Worm (Caenorhabditis elegans) whole organism, L4 larva: ENCODE results near the gene swt-5.

ENCODE experiments used
- D1046.2 ChIP-seq: fragments of 200-800 bp; sonication (Bioruptor generic); IDR thresholded peaks from 2 replicates; pipeline ENCODE4 v1.3.6; 2022; ENCODE audit warnings: missing genetic modification characterization, missing compliant biosample characterization
- F37D6.2 ChIP-seq: sonication (generic microtip); optimal IDR thresholded peaks from 2 replicates; lab custom pipeline; 2016; ENCODE audit warnings: mild to moderate bottlenecking, missing genetic modification characterization, missing compliant biosample characterization
- F44E2.7 ChIP-seq: fragments of 200-800 bp; sonication (Bioruptor generic); IDR thresholded peaks from 2 replicates; pipeline ENCODE4 v2.1.2; 2022; ENCODE audit warnings: missing genetic modification characterization, missing compliant biosample characterization
- T20F7.1 ChIP-seq: fragments of 200-800 bp; sonication (Bioruptor generic); optimal IDR thresholded peaks from 2 replicates; lab custom pipeline; 2018; ENCODE audit warnings: mild to moderate bottlenecking, missing genetic modification characterization, missing compliant biosample characterization
- T26A8.4 ChIP-seq: fragments of 200-800 bp; sonication (Bioruptor generic); IDR thresholded peaks from 2 replicates; pipeline ENCODE4 v1.3.6; 2022; ENCODE audit warnings: missing genetic modification characterization, missing compliant biosample characterization
- Y5F2A.4 ChIP-seq: fragments of 200-800 bp; sonication (Bioruptor generic); optimal IDR thresholded peaks from 2 replicates; lab custom pipeline; 2018; ENCODE audit warnings: mild to moderate bottlenecking, missing genetic modification characterization, missing compliant biosample characterization
- ZK337.2 ChIP-seq: fragments of 200-800 bp; sonication (Bioruptor generic); IDR thresholded peaks from 2 replicates; pipeline ENCODE4 v1.3.6; 2022; ENCODE audit warnings: missing genetic modification reagents, missing genetic modification characterization, missing compliant biosample characterization
- aha-1 ChIP-seq: fragments of 150-350 bp; peaks from one replicate; lab custom pipeline; 2014; ENCODE audit warnings: missing biosample characterization, missing genetic modification characterization
- aly-2 ChIP-seq: sonication (generic microtip); optimal IDR thresholded peaks from 2 replicates; lab custom pipeline; 2018; ENCODE audit warnings: missing biosample characterization, missing genetic modification characterization
- ama-1 ChIP-seq: fragments of 150-350 bp; optimal IDR thresholded peaks from 2 replicates; lab custom pipeline; 2014; ENCODE audit warnings: inconsistent platforms, mixed read lengths
- arid-1 ChIP-seq: fragments of 200-800 bp; sonication (Bioruptor generic); conservative IDR thresholded peaks from 2 replicates; pipeline ENCODE4 v1.3.6; 2022; ENCODE audit warnings: missing genetic modification reagents, missing genetic modification characterization, missing compliant biosample characterization
- attf-4 ChIP-seq: sonication (generic microtip); optimal IDR thresholded peaks from 3 replicates; lab custom pipeline; 2017; ENCODE audit warnings: missing biosample characterization, missing genetic modification characterization
- ceh-20 ChIP-seq: fragments of 200-800 bp; sonication (Bioruptor generic); IDR thresholded peaks from 2 replicates; pipeline ENCODE4 v1.3.6; 2022; ENCODE audit warnings: missing genetic modification reagents, missing genetic modification characterization, missing compliant biosample characterization
- ceh-32 ChIP-seq: sonication (generic microtip); optimal IDR thresholded peaks from 2 replicates; lab custom pipeline; 2016; ENCODE audit warnings: mild to moderate bottlenecking, missing genetic modification characterization, missing compliant biosample characterization; ENCODE audit not compliant: poor library complexity
- ceh-44 ChIP-seq: fragments of 200-800 bp; sonication (Bioruptor generic); IDR thresholded peaks from 2 replicates; pipeline ENCODE4 v1.3.6; 2022; ENCODE audit warnings: missing genetic modification reagents, missing genetic modification characterization, missing compliant biosample characterization
- ceh-62 ChIP-seq: sonication (generic microtip); optimal IDR thresholded peaks from 2 replicates; lab custom pipeline; 2017; ENCODE audit warnings: missing biosample characterization, missing genetic modification characterization
- ces-1 ChIP-seq: fragments of 150-350 bp; sonication (generic microtip); optimal IDR thresholded peaks from 4 replicates; lab custom pipeline; 2014; ENCODE audit warnings: missing biosample characterization, missing genetic modification reagents, missing genetic modification characterization
- daf-16 ChIP-seq, 3 experiments: sonication (generic microtip); optimal IDR thresholded peaks; 2 replicates each; lab custom pipeline; 2016 to 2017; ENCODE audit warnings: missing genetic modification characterization in 3 of 3, missing genetic modification reagents in 3 of 3, mild to moderate bottlenecking in 2 of 3, missing compliant biosample characterization in 2 of 3, missing biosample characterization in 1 of 3, moderate library complexity in 1 of 3
- daf-19 ChIP-seq: fragments of 200-800 bp; sonication (Bioruptor generic); conservative IDR thresholded peaks from 2 replicates; pipeline ENCODE4 v1.3.6; 2022; ENCODE audit warnings: missing genetic modification characterization, missing compliant biosample characterization
- daf-8 ChIP-seq: fragments of 200-800 bp; sonication (Bioruptor generic); IDR thresholded peaks from 2 replicates; pipeline ENCODE4 v1.3.6; 2022; ENCODE audit warnings: missing genetic modification characterization, missing compliant biosample characterization
- dmd-6 ChIP-seq: fragments of 200-800 bp; sonication (Bioruptor generic); IDR thresholded peaks from 2 replicates; pipeline ENCODE4 v1.3.6; 2022; ENCODE audit warnings: missing genetic modification reagents, missing genetic modification characterization, missing compliant biosample characterization
- dpl-1 ChIP-seq: fragments of 150-350 bp; optimal IDR thresholded peaks from 2 replicates; lab custom pipeline; 2014; ENCODE audit warnings: missing biosample characterization, missing genetic modification reagents, missing genetic modification characterization
- dve-1 ChIP-seq: sonication (generic microtip); optimal IDR thresholded peaks from 2 replicates; lab custom pipeline; 2017; ENCODE audit warnings: antibody characterized with exemption, mild to moderate bottlenecking, missing genetic modification characterization, missing compliant biosample characterization; ENCODE audit not compliant: insufficient read depth
- egl-27 ChIP-seq: sonication (generic microtip); optimal IDR thresholded peaks from 3 replicates; lab custom pipeline; 2017; ENCODE audit warnings: missing biosample characterization, missing genetic modification reagents, missing genetic modification characterization
- fkh-10 ChIP-seq: fragments of 150-350 bp; optimal IDR thresholded peaks from 2 replicates; lab custom pipeline; 2014; ENCODE audit warnings: missing biosample characterization, missing genetic modification reagents, missing genetic modification characterization
- gei-8 ChIP-seq: fragments of 200-800 bp; sonication (Bioruptor generic); optimal IDR thresholded peaks from 2 replicates; lab custom pipeline; 2018; ENCODE audit warnings: mild to moderate bottlenecking, missing genetic modification characterization, missing compliant biosample characterization
- hlh-11 ChIP-seq: fragments of 200-800 bp; sonication (Bioruptor generic); optimal IDR thresholded peaks from 2 replicates; lab custom pipeline; 2018; ENCODE audit warnings: mild to moderate bottlenecking, missing genetic modification characterization, missing compliant biosample characterization
- hmg-1.1 ChIP-seq: fragments of 200-800 bp; sonication (Bioruptor generic); IDR thresholded peaks from 2 replicates; pipeline ENCODE4 v1.3.6; 2022; ENCODE audit warnings: missing genetic modification reagents, missing genetic modification characterization, missing compliant biosample characterization
- lin-13 ChIP-seq: fragments of 150-350 bp; optimal IDR thresholded peaks from 2 replicates; lab custom pipeline; 2014; ENCODE audit warnings: missing biosample characterization, missing genetic modification reagents, missing genetic modification characterization
- madf-5 ChIP-seq, 2 experiments: fragments of 200-800 bp; sonication (Bioruptor generic); IDR thresholded peaks; 2 replicates each; pipeline ENCODE4 v1.3.6; 2022; ENCODE audit warnings: missing compliant biosample characterization in 2 of 2, missing genetic modification characterization in 2 of 2
- madf-9 ChIP-seq: fragments of 200-800 bp; sonication (Bioruptor generic); conservative IDR thresholded peaks from 2 replicates; pipeline ENCODE4 v1.3.6; 2022; ENCODE audit warnings: missing genetic modification reagents, missing genetic modification characterization, missing compliant biosample characterization
- mdt-29 ChIP-seq: fragments of 200-800 bp; sonication (Bioruptor generic); IDR thresholded peaks from 2 replicates; pipeline ENCODE4 v1.3.6; 2022; ENCODE audit warnings: missing genetic modification reagents, missing genetic modification characterization, missing compliant biosample characterization
- mxl-3 ChIP-seq: fragments of 200-800 bp; sonication (Bioruptor generic); optimal IDR thresholded peaks from 2 replicates; lab custom pipeline; 2018; ENCODE audit warnings: mild to moderate bottlenecking, missing genetic modification characterization, missing compliant biosample characterization
- nhr-102 ChIP-seq: sonication (generic microtip); optimal IDR thresholded peaks from 2 replicates; lab custom pipeline; 2016; ENCODE audit warnings: mild to moderate bottlenecking, missing genetic modification characterization, moderate library complexity, missing compliant biosample characterization
- nhr-25 ChIP-seq: sonication (generic microtip); optimal IDR thresholded peaks from 2 replicates; lab custom pipeline; 2017; ENCODE audit warnings: missing genetic modification characterization, mild to moderate bottlenecking, missing compliant biosample characterization, antibody characterized with exemption, moderate library complexity, borderline replicate concordance; ENCODE audit not compliant: insufficient read depth
- nhr-28 ChIP-seq: fragments of 150-350 bp; optimal IDR thresholded peaks from 2 replicates; lab custom pipeline; 2014; ENCODE audit warnings: missing biosample characterization, missing genetic modification characterization
- nhr-41 ChIP-seq: fragments of 200-800 bp; sonication (Bioruptor generic); IDR thresholded peaks from 2 replicates; pipeline ENCODE4 v1.3.6; 2022; ENCODE audit warnings: missing genetic modification reagents, missing genetic modification characterization, missing compliant biosample characterization
- nhr-48 ChIP-seq: sonication (generic microtip); optimal IDR thresholded peaks from 2 replicates; lab custom pipeline; 2016; ENCODE audit warnings: mild to moderate bottlenecking, missing genetic modification characterization, missing compliant biosample characterization
- nhr-6 ChIP-seq: fragments of 150-350 bp; optimal IDR thresholded peaks from 2 replicates; lab custom pipeline; 2014; ENCODE audit warnings: missing biosample characterization, missing genetic modification characterization
- nhr-77 ChIP-seq: fragments of 150-350 bp; optimal IDR thresholded peaks from 2 replicates; lab custom pipeline; 2014; ENCODE audit warnings: missing biosample characterization, missing genetic modification characterization
- pha-4 ChIP-seq, 2 experiments: fragments of 150-350 bp in 1 of 2; fragments of 200-800 bp in 1 of 2; sonication (Bioruptor generic) in 1 of 2; IDR thresholded peaks in 1 of 2; optimal IDR thresholded peaks in 1 of 2; 2 replicates each; pipeline versions ENCODE4 v1.3.6 to Lab custom; 2014 to 2022; ENCODE audit warnings: missing genetic modification characterization in 2 of 2, missing genetic modification reagents in 2 of 2, missing biosample characterization in 1 of 2, missing compliant biosample characterization in 1 of 2
- sdz-12 ChIP-seq: fragments of 200-800 bp; sonication (Bioruptor generic); optimal IDR thresholded peaks from 2 replicates; lab custom pipeline; 2018; ENCODE audit warnings: mild to moderate bottlenecking, missing genetic modification characterization, missing compliant biosample characterization
- snpc-4 ChIP-seq: fragments of 150-350 bp; optimal IDR thresholded peaks from 2 replicates; lab custom pipeline; 2014; ENCODE audit warnings: missing biosample characterization, missing genetic modification characterization
- vab-7 ChIP-seq: fragments of 200-800 bp; sonication (Bioruptor generic); IDR thresholded peaks from 2 replicates; pipeline ENCODE4 v1.3.6; 2022; ENCODE audit warnings: missing genetic modification reagents, missing genetic modification characterization, missing compliant biosample characterization
- zfp-2 ChIP-seq: sonication (generic microtip); optimal IDR thresholded peaks from 2 replicates; lab custom pipeline; 2016; ENCODE audit warnings: mild to moderate bottlenecking, missing genetic modification characterization, missing compliant biosample characterization
- zfp-3 ChIP-seq: fragments of 200-800 bp; sonication (Bioruptor generic); conservative IDR thresholded peaks from 2 replicates; pipeline ENCODE4 v1.3.6; 2022; ENCODE audit warnings: missing genetic modification reagents, missing genetic modification characterization, missing compliant biosample characterization
- zip-11 ChIP-seq: fragments of 200-800 bp; sonication (Bioruptor generic); IDR thresholded peaks from 2 replicates; pipeline ENCODE4 v1.3.6; 2022; ENCODE audit warnings: missing genetic modification characterization, missing compliant biosample characterization
- ztf-7 ChIP-seq: fragments of 150-350 bp; optimal IDR thresholded peaks from 2 replicates; lab custom pipeline; 2014; ENCODE audit warnings: missing biosample characterization, missing genetic modification characterization

Gene swt-5

DNA sequence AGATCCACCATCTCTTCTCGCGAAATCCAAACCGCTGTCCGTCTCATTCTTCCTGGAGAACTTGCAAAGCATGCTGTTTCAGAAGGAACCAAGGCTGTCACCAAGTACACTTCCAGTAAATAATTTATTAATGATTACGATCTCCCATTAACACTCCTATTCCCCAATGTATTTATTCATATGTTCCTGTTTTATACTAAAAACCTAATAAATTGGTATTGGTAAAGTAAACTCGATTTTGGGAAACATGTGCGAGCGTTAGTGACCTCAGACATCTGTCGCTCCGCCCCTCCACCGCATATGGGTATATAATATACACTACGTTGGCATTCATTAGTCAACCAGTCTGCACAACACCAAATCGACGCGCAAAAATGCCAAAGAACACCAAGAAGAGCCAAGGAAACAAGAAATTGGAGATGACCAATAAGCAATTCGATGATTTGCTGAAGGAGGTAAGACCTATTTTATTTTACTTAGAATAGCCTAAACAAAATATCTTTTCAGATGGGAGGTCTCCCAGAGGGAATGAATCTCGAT, 44.9 kb downstream of the swt-5 start, which contains the start of gene C50F4.6:
Gene C50F4.6, plus strand, starts transcription at position 51 of the 540 bp plus-strand sequence.
- TF ChIP-seq pha-4 (GFP tag; IDR thresholded peaks at IDR 0.05; lab: Robert Waterston, UW) (no peak), pha-4 (tag; optimal IDR thresholded peaks at IDR 0.05; lab: Kevin White, UChicago) (no peak), nhr-25 (no peak), lin-13 (GFP tag; lab: Kevin White, UChicago) (no peak), nhr-48 (tag; lab: Kevin White, UChicago) (no peak), ZK337.2 (GFP tag; lab: Robert Waterston, UW) (no peak), T26A8.4 (GFP tag; lab: Robert Waterston, UW) (no peak; the same call in 1 of the 2 replicates), attf-4 (tag; lab: Kevin White, UChicago) (no peak), aha-1 (no peak), nhr-28 (tag; lab: Kevin White, UChicago) (no peak), arid-1 (0 out of 2 replicates have a peak, but pooled peaks have one; percentile 22), dve-1 (tag; lab: Kevin White, UChicago) (peak; percentile 0), dmd-6 (no peak), mdt-29 (GFP tag; lab: Robert Waterston, UW) (no peak), zfp-3 (GFP tag; lab: Robert Waterston, UW) (peak; percentile 58; the same call in 1 of the 2 replicates), F44E2.7 (GFP tag; lab: Robert Waterston, UW) (no peak), ceh-20 (GFP tag; lab: Robert Waterston, UW) (no peak), ces-1 (GFP tag; lab: Kevin White, UChicago) (no peak), ceh-62 (tag; lab: Kevin White, UChicago) (no peak), dpl-1 (no peak), ztf-7 (tag; lab: Kevin White, UChicago) (no peak), vab-7 (GFP tag; lab: Robert Waterston, UW) (no peak), zfp-2 (tag; lab: Kevin White, UChicago) (no peak), egl-27 (no peak), ama-1 (lab: Kevin White, UChicago) (peak; percentile 64), Y5F2A.4 (GFP tag; lab: Kevin White, UChicago) (no peak), aly-2 (tag; lab: Kevin White, UChicago) (no peak), gei-8 (GFP tag; lab: Kevin White, UChicago) (no peak), snpc-4 (tag; lab: Kevin White, UChicago) (no peak), hmg-1.1 (GFP tag; lab: Robert Waterston, UW) (peak; percentile 41; the same call in 1 of the 2 replicates), nhr-41 (GFP tag; lab: Robert Waterston, UW) (no peak), nhr-77 (tag; lab: Kevin White, UChicago) (peak; percentile 9), fkh-10 (GFP tag; lab: Kevin White, UChicago) (no peak), nhr-102 (tag; lab: Kevin White, UChicago) (no peak)

DNA sequence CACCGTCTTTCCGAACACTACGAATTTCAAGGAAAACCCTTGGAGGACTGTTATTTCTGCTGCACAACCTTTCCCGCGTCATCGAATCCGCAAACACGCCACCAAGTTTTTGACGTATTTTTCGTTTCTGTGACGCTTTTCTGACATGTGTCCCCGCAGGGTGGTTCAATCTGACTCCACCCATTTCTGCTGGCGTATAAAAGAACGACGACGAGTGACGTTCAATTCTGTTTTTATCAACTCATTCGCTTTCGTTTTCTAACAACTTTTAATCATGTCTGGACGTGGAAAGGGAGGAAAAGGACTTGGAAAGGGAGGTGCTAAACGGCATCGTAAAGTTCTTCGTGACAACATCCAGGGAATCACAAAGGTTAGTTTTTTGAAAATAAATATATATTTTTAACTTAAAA, 45.7 kb downstream of the swt-5 start, which contains the start of gene his-37:
Gene his-37, plus strand, starts transcription at position 246 of the 410 bp plus-strand sequence.
- TF ChIP-seq dmd-6 (peak; percentile 99), nhr-28 (tag; lab: Kevin White, UChicago) (peak; percentile 99), zfp-3 (GFP tag; lab: Robert Waterston, UW) (peak; percentile 99), madf-9 (peak; percentile 98), daf-8 (GFP tag; lab: Robert Waterston, UW) (peak; percentile 85; the same call in 1 of the 2 replicates), madf-5 (GFP tag; IDR thresholded peaks at IDR 0.05; lab: Robert Waterston, UW) (peak in 1 of 2 experiments; percentile 86; a peak in 1 of 4 replicates), dpl-1 (peak; percentile 95), ceh-32 (peak; percentile 82), ceh-44 (GFP tag; lab: Robert Waterston, UW) (no peak), daf-16 (GFP tag; optimal IDR thresholded peaks at IDR 0.05; lab: Kevin White, UChicago) (peak; percentile 71 to 96), daf-16 (tag; optimal IDR thresholded peaks at IDR 0.05; lab: Kevin White, UChicago) (peak; percentile 84), nhr-6 (tag; lab: Kevin White, UChicago) (peak; percentile 98), T20F7.1 (peak; percentile 96), F44E2.7 (GFP tag; lab: Robert Waterston, UW) (no peak), hlh-11 (tag; lab: Kevin White, UChicago) (peak; percentile 99), mxl-3 (GFP tag; lab: Kevin White, UChicago) (peak; percentile 99), D1046.2 (GFP tag; lab: Robert Waterston, UW) (peak; percentile 91; the same call in 1 of the 2 replicates), F37D6.2 (tag; lab: Kevin White, UChicago) (peak; percentile 97), sdz-12 (GFP tag; lab: Kevin White, UChicago) (no peak), daf-19 (GFP tag; lab: Robert Waterston, UW) (peak; percentile 97), zip-11 (GFP tag; lab: Robert Waterston, UW) (no peak), nhr-77 (tag; lab: Kevin White, UChicago) (peak; percentile 99), hmg-1.1 (GFP tag; lab: Robert Waterston, UW) (peak; percentile 97), dve-1 (tag; lab: Kevin White, UChicago) (peak; percentile 100)
